Fruit fly (Drosophila melanogaster): ENCODE measurements around the gene CG32181.

CG32181 gene

DNA sequence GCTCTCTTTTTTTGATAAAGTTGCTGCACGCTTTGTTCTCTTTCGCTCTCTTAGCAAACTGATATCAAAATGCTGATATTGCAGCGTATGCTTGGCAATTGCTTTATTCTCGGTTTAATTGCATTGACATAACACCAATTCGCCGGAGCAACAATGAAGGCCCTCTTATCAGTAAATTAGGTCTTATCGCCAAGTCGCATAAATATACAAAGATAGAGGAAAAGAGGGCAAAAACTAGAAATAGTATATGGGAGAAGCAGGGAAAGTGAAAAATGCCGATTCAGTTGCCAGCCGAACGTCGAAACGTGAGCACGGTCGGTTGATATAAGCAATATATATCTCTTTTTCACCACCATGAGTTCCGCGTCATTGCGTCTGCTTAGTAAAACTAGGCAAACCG, 19.0 kb upstream of the CG32181 start, which contains the start of gene CG7460 (continued):
- TF ChIP-seq NC2β (GFP tag; optimal IDR thresholded peaks at IDR 0.05) (no peak), trem (tag; optimal IDR thresholded peaks at IDR 0.05) (no peak), ash1 (GFP tag; optimal IDR thresholded peaks at IDR 0.05) (no peak), CG12155 (GFP tag; optimal IDR thresholded peaks at IDR 0.05) (no peak), zfh2 (GFP tag; optimal IDR thresholded peaks at IDR 0.05) (no peak), CG31388 (GFP tag; optimal IDR thresholded peaks at IDR 0.05) (no peak), gem (tag; optimal IDR thresholded peaks at IDR 0.05) (no peak), CG18619 (GFP tag; optimal IDR thresholded peaks at IDR 0.05) (no peak), CoRest (tag; optimal IDR thresholded peaks at IDR 0.05) (no peak), Nf-YC (tag; optimal IDR thresholded peaks at IDR 0.05) (no peak), Kr (GFP tag; optimal IDR thresholded peaks at IDR 0.05) (no peak), CG16779 (GFP tag; IDR thresholded peaks at IDR 0.05) (no peak), crc (GFP tag; optimal IDR thresholded peaks at IDR 0.05) (no peak), rib (GFP tag; IDR thresholded peaks at IDR 0.05) (peak; percentile 54; the same call in 1 of the 2 replicates), CG3726 (GFP tag; IDR thresholded peaks at IDR 0.05) (no peak), Scr (GFP tag; IDR thresholded peaks at IDR 0.05; ENCODE audit: partially characterized antibody) (no peak), CG11093 (GFP tag; IDR thresholded peaks at IDR 0.05) (no peak), CG7987 (GFP tag; optimal IDR thresholded peaks at IDR 0.05) (peak; percentile 37), CG13296 (GFP tag; optimal IDR thresholded peaks at IDR 0.05) (peak; percentile 57), gcm2 (GFP tag; optimal IDR thresholded peaks at IDR 0.05) (no peak), Mrtf (GFP tag; IDR thresholded peaks at IDR 0.05) (no peak), CTCF (GFP tag; optimal IDR thresholded peaks at IDR 0.05) (no peak), z (GFP tag; IDR thresholded peaks at IDR 0.05) (0 out of 3 replicates have a peak, but pooled peaks have one; percentile 13), Adf1 (GFP tag; IDR thresholded peaks at IDR 0.05) (no peak), CG12744 (GFP tag; optimal IDR thresholded peaks at IDR 0.05) (no peak), sob (GFP tag; IDR thresholded peaks at IDR 0.05) (no peak), odd (GFP tag; optimal IDR thresholded peaks at IDR 0.05) (peak; percentile 45), CG1233 (GFP tag; optimal IDR thresholded peaks at IDR 0.05) (no peak), CG12769 (tag; optimal IDR thresholded peaks at IDR 0.05) (peak; percentile 71), pum (GFP tag; optimal IDR thresholded peaks at IDR 0.05) (no peak), CG10565 (GFP tag; optimal IDR thresholded peaks at IDR 0.05) (no peak), kni (GFP tag; optimal IDR thresholded peaks at IDR 0.05) (no peak), CG4424 (GFP tag; optimal IDR thresholded peaks at IDR 0.05) (no peak), B-H2 (GFP tag; optimal IDR thresholded peaks at IDR 0.05) (no peak), croc (GFP tag; conservative IDR thresholded peaks at IDR 0.05) (no peak), CG14441 (GFP tag; IDR thresholded peaks at IDR 0.05) (no peak), lab (GFP tag; optimal IDR thresholded peaks at IDR 0.05) (peak; percentile 44), CkIIα-i1 (GFP tag; IDR thresholded peaks at IDR 0.05) (no peak), CG9437 (GFP tag; optimal IDR thresholded peaks at IDR 0.05) (no peak), ken (GFP tag; IDR thresholded peaks at IDR 0.05) (no peak), CG4360 (GFP tag; IDR thresholded peaks at IDR 0.05) (no peak), CG2202 (tag; optimal IDR thresholded peaks at IDR 0.05) (no peak), Deaf1 (tag; optimal IDR thresholded peaks at IDR 0.05) (peak; percentile 61), CG17912 (GFP tag; optimal IDR thresholded peaks at IDR 0.05) (peak; percentile 50), prd (optimal IDR thresholded peaks at IDR 0.05) (no peak), prd (GFP tag; IDR thresholded peaks at IDR 0.05) (no peak), CG8089 (GFP tag; optimal IDR thresholded peaks at IDR 0.05) (no peak), stc (GFP tag; IDR thresholded peaks at IDR 0.05) (no peak; the same call in 1 of the 2 replicates), CG15073 (GFP tag; optimal IDR thresholded peaks at IDR 0.05) (no peak), Dp (GFP tag; optimal IDR thresholded peaks at IDR 0.05) (no peak), CG14667 (GFP tag; IDR thresholded peaks at IDR 0.05) (no peak), sim (GFP tag; IDR thresholded peaks at IDR 0.05) (0 out of 2 replicates have a peak, but pooled peaks have one; percentile 11), pzg (GFP tag; optimal IDR thresholded peaks at IDR 0.05) (no peak)
